Worm (Caenorhabditis elegans) whole organism, young adult: ENCODE results near the gene hpo-10.

ENCODE experiments used
- B0261.1 ChIP-seq: sonication (generic microtip); optimal IDR thresholded peaks from 2 replicates; lab custom pipeline; 2016; ENCODE audit warnings: mild to moderate bottlenecking, missing genetic modification characterization, moderate library complexity, missing compliant biosample characterization
- F10E7.11 ChIP-seq: sonication (generic microtip); optimal IDR thresholded peaks from 2 replicates; lab custom pipeline; 2017; ENCODE audit warnings: mild to moderate bottlenecking, missing genetic modification characterization, moderate library complexity, missing compliant biosample characterization
- F33H1.4 ChIP-seq: fragments of 200-800 bp; sonication (Bioruptor generic); IDR thresholded peaks from 2 replicates; pipeline ENCODE4 v1.3.6; 2022; ENCODE audit warnings: missing genetic modification reagents, missing genetic modification characterization, missing compliant biosample characterization
- F37B4.10 ChIP-seq: fragments of 200-800 bp; sonication (Bioruptor generic); IDR thresholded peaks from 2 replicates; pipeline ENCODE4 v1.3.6; 2022; ENCODE audit warnings: missing genetic modification characterization, missing compliant biosample characterization
- F39B2.1 ChIP-seq: fragments of 200-800 bp; sonication (Bioruptor generic); IDR thresholded peaks from 2 replicates; pipeline ENCODE4 v1.3.6; 2022; ENCODE audit warnings: missing genetic modification reagents, missing genetic modification characterization, missing compliant biosample characterization
- F52B5.7 ChIP-seq: sonication (generic microtip); optimal IDR thresholded peaks from 2 replicates; lab custom pipeline; 2016; ENCODE audit warnings: mild to moderate bottlenecking, missing genetic modification characterization, missing compliant biosample characterization
- F57C9.4 ChIP-seq: sonication (generic microtip); optimal IDR thresholded peaks from 2 replicates; lab custom pipeline; 2017; ENCODE audit warnings: mild to moderate bottlenecking, missing genetic modification characterization, missing compliant biosample characterization
- K12H6.12 ChIP-seq: fragments of 200-800 bp; sonication (Bioruptor generic); optimal IDR thresholded peaks from 2 replicates; lab custom pipeline; 2018; ENCODE audit warnings: mild to moderate bottlenecking, missing genetic modification characterization, missing compliant biosample characterization
- Y53G8AR.9 ChIP-seq: fragments of 200-800 bp; sonication (Bioruptor generic); conservative IDR thresholded peaks from 2 replicates; pipeline ENCODE4 v1.3.6; 2022; ENCODE audit warnings: missing genetic modification reagents, missing genetic modification characterization, missing compliant biosample characterization
- Y67H2A.10 ChIP-seq: fragments of 200-800 bp; sonication (Bioruptor generic); conservative IDR thresholded peaks from 2 replicates; pipeline ENCODE4 v1.3.6; 2022; ENCODE audit warnings: missing genetic modification reagents, missing genetic modification characterization, missing compliant biosample characterization
- Y95B8A.8 ChIP-seq: fragments of 200-800 bp; sonication (Bioruptor generic); IDR thresholded peaks from 2 replicates; pipeline ENCODE4 v1.3.6; 2022; ENCODE audit warnings: missing genetic modification reagents, missing genetic modification characterization, missing compliant biosample characterization
- akir-1 ChIP-seq: fragments of 200-800 bp; sonication (Bioruptor generic); optimal IDR thresholded peaks from 2 replicates; lab custom pipeline; 2018; ENCODE audit warnings: mild to moderate bottlenecking, missing genetic modification characterization, moderate library complexity, missing compliant biosample characterization
- ama-1 ChIP-seq, 3 experiments: fragments of 150-350 bp in 1 of 3; sonication (generic microtip) in 2 of 3; optimal IDR thresholded peaks; 2 replicates each; lab custom pipeline; 2014 to 2018; ENCODE audit warnings: missing biosample characterization in 2 of 3, missing genetic modification characterization in 2 of 3, missing genetic modification reagents in 2 of 3
- athp-1 ChIP-seq: sonication (generic microtip); optimal IDR thresholded peaks from 2 replicates; lab custom pipeline; 2017; ENCODE audit warnings: mild to moderate bottlenecking, missing genetic modification characterization, missing compliant biosample characterization
- attf-5 ChIP-seq: fragments of 200-800 bp; sonication (Bioruptor generic); optimal IDR thresholded peaks from 2 replicates; lab custom pipeline; 2018; ENCODE audit warnings: mild to moderate bottlenecking, missing genetic modification characterization, missing compliant biosample characterization
- attf-6 ChIP-seq: fragments of 200-800 bp; sonication (Bioruptor generic); IDR thresholded peaks from 2 replicates; pipeline ENCODE4 v1.3.6; 2022; ENCODE audit warnings: missing genetic modification reagents, missing genetic modification characterization, missing compliant biosample characterization
- cebp-1 ChIP-seq, 2 experiments: fragments of 200-800 bp in 1 of 2; sonication (Bioruptor generic) in 1 of 2; sonication (generic microtip) in 1 of 2; IDR thresholded peaks in 1 of 2; optimal IDR thresholded peaks in 1 of 2; 2 replicates each; pipeline versions ENCODE4 v1.3.6 to Lab custom; 2017 to 2022; ENCODE audit warnings: missing compliant biosample characterization in 2 of 2, missing genetic modification characterization in 2 of 2, mild to moderate bottlenecking in 1 of 2, missing genetic modification reagents in 1 of 2, moderate library complexity in 1 of 2
- cebp-2 ChIP-seq: fragments of 200-800 bp; sonication (Bioruptor generic); IDR thresholded peaks from 2 replicates; pipeline ENCODE4 v1.3.6; 2022; ENCODE audit warnings: missing genetic modification characterization, missing compliant biosample characterization
- ceh-91 ChIP-seq: fragments of 200-800 bp; sonication (Bioruptor generic); IDR thresholded peaks from 2 replicates; pipeline ENCODE4 v1.3.6; 2022; ENCODE audit warnings: missing genetic modification reagents, missing genetic modification characterization, missing compliant biosample characterization
- dox-1 ChIP-seq: fragments of 200-800 bp; sonication (Bioruptor generic); IDR thresholded peaks from 2 replicates; pipeline ENCODE4 v1.3.6; 2022; ENCODE audit warnings: missing genetic modification reagents, missing genetic modification characterization, missing compliant biosample characterization
- dpl-1 ChIP-seq: fragments of 150-350 bp; optimal IDR thresholded peaks from 2 replicates; lab custom pipeline; 2014; ENCODE audit warnings: missing biosample characterization, missing genetic modification reagents, missing genetic modification characterization
- egl-44 ChIP-seq: fragments of 200-800 bp; sonication (Bioruptor generic); IDR thresholded peaks from 2 replicates; pipeline ENCODE4 v1.3.6; 2022; ENCODE audit warnings: missing genetic modification reagents, missing genetic modification characterization, missing compliant biosample characterization
- gei-17 ChIP-seq: fragments of 200-800 bp; sonication (Bioruptor generic); optimal IDR thresholded peaks from 2 replicates; lab custom pipeline; 2018; ENCODE audit warnings: mild to moderate bottlenecking, missing genetic modification characterization, missing compliant biosample characterization
- hmg-1.2 ChIP-seq: fragments of 200-800 bp; sonication (Bioruptor generic); IDR thresholded peaks from 2 replicates; pipeline ENCODE4 v1.3.6; 2022; ENCODE audit warnings: missing genetic modification reagents, missing genetic modification characterization, missing compliant biosample characterization
- hmg-20 ChIP-seq: fragments of 200-800 bp; sonication (Bioruptor generic); IDR thresholded peaks from 2 replicates; pipeline ENCODE4 v1.3.6; 2022; ENCODE audit warnings: missing genetic modification reagents, missing genetic modification characterization, missing compliant biosample characterization
- lag-1 ChIP-seq: fragments of 200-800 bp; sonication (Bioruptor generic); IDR thresholded peaks from 2 replicates; pipeline ENCODE4 v1.3.6; 2022; ENCODE audit warnings: missing genetic modification reagents, missing genetic modification characterization, missing compliant biosample characterization
- let-607 ChIP-seq, 2 experiments: fragments of 200-800 bp in 1 of 2; sonication (Bioruptor generic) in 1 of 2; sonication (generic microtip) in 1 of 2; optimal IDR thresholded peaks; 2 replicates each; lab custom pipeline; 2016 to 2018; ENCODE audit warnings: mild to moderate bottlenecking in 2 of 2, missing compliant biosample characterization in 2 of 2, missing genetic modification characterization in 2 of 2, moderate library complexity in 2 of 2, missing genotype in 1 of 2
- lin-54 ChIP-seq: fragments of 200-800 bp; sonication (Bioruptor generic); optimal IDR thresholded peaks from 2 replicates; lab custom pipeline; 2018; ENCODE audit warnings: mild to moderate bottlenecking, missing genetic modification characterization, missing compliant biosample characterization
- lsl-1 ChIP-seq: fragments of 200-800 bp; sonication (Bioruptor generic); optimal IDR thresholded peaks from 2 replicates; lab custom pipeline; 2018; ENCODE audit warnings: mild to moderate bottlenecking, missing genetic modification characterization, moderate library complexity, missing compliant biosample characterization
- madf-6 ChIP-seq: fragments of 200-800 bp; sonication (Bioruptor generic); IDR thresholded peaks from 2 replicates; pipeline ENCODE4 v1.3.6; 2022; ENCODE audit warnings: missing genetic modification reagents, missing genetic modification characterization, missing compliant biosample characterization
- mxl-1 ChIP-seq: sonication (generic microtip); optimal IDR thresholded peaks from 2 replicates; lab custom pipeline; 2016; ENCODE audit warnings: missing genetic modification characterization, missing compliant biosample characterization
- nfyb-1 ChIP-seq: fragments of 200-800 bp; sonication (Bioruptor generic); IDR thresholded peaks from 2 replicates; pipeline ENCODE4 v1.3.6; 2022; ENCODE audit warnings: missing genetic modification reagents, missing genetic modification characterization, missing compliant biosample characterization
- nhr-27 ChIP-seq: fragments of 200-800 bp; sonication (Bioruptor generic); optimal IDR thresholded peaks from 2 replicates; lab custom pipeline; 2018; ENCODE audit warnings: mild to moderate bottlenecking, missing genetic modification characterization, moderate library complexity, missing compliant biosample characterization
- nhr-80 ChIP-seq: sonication (generic microtip); optimal IDR thresholded peaks from 2 replicates; lab custom pipeline; 2016; ENCODE audit warnings: missing genetic modification characterization, missing compliant biosample characterization
- pbrm-1 ChIP-seq: fragments of 200-800 bp; sonication (Bioruptor generic); IDR thresholded peaks from 2 replicates; pipeline ENCODE4 v1.3.6; 2022; ENCODE audit warnings: missing genetic modification reagents, missing genetic modification characterization, missing compliant biosample characterization
- rcor-1 ChIP-seq: fragments of 200-800 bp; sonication (Bioruptor generic); IDR thresholded peaks from 2 replicates; pipeline ENCODE4 v1.3.6; 2022; ENCODE audit warnings: missing genetic modification reagents, missing genetic modification characterization, missing compliant biosample characterization
- rec-8 ChIP-seq, 2 experiments: sonication (generic microtip); optimal IDR thresholded peaks; 2 replicates each; lab custom pipeline; 2016; ENCODE audit warnings: mild to moderate bottlenecking in 2 of 2, missing genetic modification characterization in 2 of 2, missing genetic modification reagents in 2 of 2, missing genotype in 2 of 2, missing biosample characterization in 1 of 2, missing compliant biosample characterization in 1 of 2, moderate library complexity in 1 of 2
- sdz-38 ChIP-seq: sonication (generic microtip); optimal IDR thresholded peaks from 2 replicates; lab custom pipeline; 2016; ENCODE audit warnings: missing genotype, missing genetic modification characterization, missing compliant biosample characterization
- snpc-1.1 ChIP-seq: sonication (generic microtip); optimal IDR thresholded peaks from 2 replicates; lab custom pipeline; 2017; ENCODE audit warnings: missing genetic modification characterization, mild to moderate bottlenecking, missing compliant biosample characterization, antibody characterized with exemption, moderate library complexity, missing genotype, missing genetic modification reagents; ENCODE audit not compliant: insufficient read depth
- snpc-1.3 ChIP-seq: sonication (generic microtip); optimal IDR thresholded peaks from 2 replicates; lab custom pipeline; 2017; ENCODE audit warnings: missing genetic modification characterization, mild to moderate bottlenecking, missing compliant biosample characterization, antibody characterized with exemption, moderate library complexity, missing genotype, missing genetic modification reagents; ENCODE audit not compliant: insufficient read depth
- somi-1 ChIP-seq: fragments of 200-800 bp; sonication (Bioruptor generic); optimal IDR thresholded peaks from 2 replicates; lab custom pipeline; 2018; ENCODE audit warnings: mild to moderate bottlenecking, missing genetic modification characterization, missing compliant biosample characterization
- xnd-1 ChIP-seq: sonication (generic microtip); optimal IDR thresholded peaks from 2 replicates; lab custom pipeline; 2016; ENCODE audit warnings: missing genotype, missing genetic modification reagents, missing genetic modification characterization, missing compliant biosample characterization
- zfh-2 ChIP-seq: fragments of 200-800 bp; sonication (Bioruptor generic); conservative IDR thresholded peaks from 2 replicates; pipeline ENCODE4 v1.3.6; 2022; ENCODE audit warnings: missing genetic modification reagents, missing genetic modification characterization, missing compliant biosample characterization
- zim-3 ChIP-seq: sonication (generic microtip); optimal IDR thresholded peaks from 2 replicates; lab custom pipeline; 2017; ENCODE audit warnings: mild to moderate bottlenecking, missing genetic modification characterization, moderate library complexity, missing compliant biosample characterization

hpo-10 gene

DNA sequence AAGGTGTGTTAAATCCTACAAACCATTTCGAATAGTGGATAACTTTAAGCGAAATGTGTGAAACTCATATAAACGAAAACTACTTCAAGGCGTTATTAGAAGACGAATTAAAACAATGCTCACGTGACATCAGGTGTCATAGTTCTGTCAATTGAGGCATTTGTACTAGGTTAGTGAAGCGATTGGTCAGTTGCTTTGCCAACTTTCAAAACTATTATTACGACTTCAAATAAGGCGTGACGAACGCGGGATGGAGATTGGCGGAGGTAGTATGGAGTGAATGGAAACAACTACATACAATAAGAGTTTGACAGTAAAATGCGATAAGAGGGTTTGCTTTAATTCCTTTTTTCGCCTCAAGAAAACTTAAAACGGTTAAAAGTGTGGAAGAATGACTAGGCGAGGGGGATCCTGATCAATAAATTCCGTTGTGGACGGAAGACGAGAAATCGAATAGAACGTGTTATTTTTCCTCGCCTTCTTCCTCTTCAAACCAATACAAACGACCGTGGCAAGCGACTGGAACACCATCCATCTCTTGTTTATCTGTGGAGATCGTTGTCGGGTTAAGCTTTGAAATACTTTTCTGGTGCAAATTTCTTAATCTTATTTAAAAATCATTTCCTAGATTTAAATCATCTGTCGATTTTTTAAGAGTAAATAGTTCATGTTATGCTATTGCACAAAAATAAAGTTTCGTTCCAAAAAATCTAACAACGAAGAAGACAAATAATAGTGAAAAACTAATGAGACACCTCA, 38.3 kb upstream of the hpo-10 start:
- peak; percentile 13; the same call in 1 of the 2 replicates for TF ChIP-seq Y95B8A.8 (GFP tag; lab: Robert Waterston, UW)
- no peak for TF ChIP-seq madf-6 (GFP tag; lab: Robert Waterston, UW)
- peak; percentile 21 for TF ChIP-seq nhr-80 (tag; lab: Kevin White, UChicago)
- TF ChIP-seq let-607 (tag; optimal IDR thresholded peaks at IDR 0.05; lab: Kevin White, UChicago) = no peak

DNA sequence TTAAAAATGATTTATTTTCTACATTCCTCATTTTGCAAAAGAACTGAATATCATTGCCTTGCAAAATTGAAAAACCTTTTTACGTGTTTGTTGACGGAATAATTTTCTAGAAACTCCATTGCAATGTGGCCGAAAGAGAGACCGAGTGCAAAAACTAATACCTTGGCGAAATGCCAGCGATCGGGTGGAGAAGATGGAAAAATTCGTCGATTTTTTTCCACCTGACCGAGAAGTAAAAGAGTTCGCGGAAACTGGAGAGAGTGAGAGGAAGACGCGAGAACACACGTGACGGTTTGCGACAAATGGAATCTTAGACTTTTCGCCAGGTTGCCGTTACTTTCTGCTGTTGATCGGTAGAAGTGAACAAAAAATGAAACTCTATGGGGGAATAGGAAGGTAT, 37.6 kb upstream of the hpo-10 start:
- no peak for TF ChIP-seq F52B5.7 (tag; lab: Kevin White, UChicago)
- no peak for TF ChIP-seq xnd-1
- TF ChIP-seq akir-1 = no peak
- TF ChIP-seq zfh-2 = peak; percentile 59; the same call in 1 of the 2 replicates
- no peak for TF ChIP-seq cebp-2
- no peak for TF ChIP-seq lin-54 (GFP tag; lab: Kevin White, UChicago)
- TF ChIP-seq let-607 (tag; optimal IDR thresholded peaks at IDR 0.05; lab: Kevin White, UChicago) = no peak
- TF ChIP-seq lsl-1 (GFP tag; lab: Kevin White, UChicago) = no peak
- peak; percentile 36; the same call in 1 of the 2 replicates for TF ChIP-seq dox-1 (GFP tag; lab: Robert Waterston, UW)
- no peak for TF ChIP-seq lag-1 (GFP tag; lab: Robert Waterston, UW)
- no peak for TF ChIP-seq nhr-27 (tag; lab: Kevin White, UChicago)
- TF ChIP-seq pbrm-1 (GFP tag; lab: Robert Waterston, UW) = no peak
- TF ChIP-seq F10E7.11 = no peak
- TF ChIP-seq snpc-1.3 (tag; lab: Kevin White, UChicago) = no peak
- TF ChIP-seq mxl-1 (tag; lab: Kevin White, UChicago) = no peak
- TF ChIP-seq hmg-20 = no peak
- TF ChIP-seq F39B2.1 (GFP tag; lab: Robert Waterston, UW) = no peak
- TF ChIP-seq F33H1.4 = no peak
- peak; percentile 21; the same call in 1 of the 2 replicates for TF ChIP-seq nfyb-1 (GFP tag; lab: Robert Waterston, UW)
- no peak for TF ChIP-seq rcor-1 (GFP tag; lab: Robert Waterston, UW)
- TF ChIP-seq F57C9.4 (tag; lab: Kevin White, UChicago) = no peak
- TF ChIP-seq attf-5 (GFP tag; lab: Kevin White, UChicago) = no peak
- TF ChIP-seq somi-1 (GFP tag; lab: Kevin White, UChicago) = peak; percentile 13
- TF ChIP-seq B0261.1 (tag; lab: Kevin White, UChicago) = no peak
- no peak for TF ChIP-seq Y53G8AR.9 (GFP tag; lab: Robert Waterston, UW)
- TF ChIP-seq rec-8 (tag; optimal IDR thresholded peaks at IDR 0.05; lab: Kevin White, UChicago) = no peak
- no peak for TF ChIP-seq cebp-1 (GFP tag; IDR thresholded peaks at IDR 0.05; lab: Robert Waterston, UW)
- peak; percentile 57 for TF ChIP-seq cebp-1 (tag; optimal IDR thresholded peaks at IDR 0.05; lab: Kevin White, UChicago)
- TF ChIP-seq Y67H2A.10 (GFP tag; lab: Robert Waterston, UW) = no peak
- no peak for TF ChIP-seq F37B4.10 (GFP tag; lab: Robert Waterston, UW)
- no peak for TF ChIP-seq attf-6
- TF ChIP-seq sdz-38 (tag; lab: Kevin White, UChicago) = no peak
- TF ChIP-seq athp-1 (tag; lab: Kevin White, UChicago) = no peak
- TF ChIP-seq dpl-1 = no peak
- no peak for TF ChIP-seq snpc-1.1
- TF ChIP-seq egl-44 (GFP tag; lab: Robert Waterston, UW) = no peak
- TF ChIP-seq ama-1 (optimal IDR thresholded peaks at IDR 0.05; lab: Kevin White, UChicago) = no peak
- no peak for TF ChIP-seq ama-1 (GFP tag; optimal IDR thresholded peaks at IDR 0.05; lab: Kevin White, UChicago)
- TF ChIP-seq K12H6.12 (tag; lab: Kevin White, UChicago) = no peak
- TF ChIP-seq hmg-1.2 = peak; percentile 19; the same call in 1 of the 2 replicates
- no peak for TF ChIP-seq gei-17 (GFP tag; lab: Kevin White, UChicago)
- no peak for TF ChIP-seq ceh-91 (GFP tag; lab: Robert Waterston, UW)
- TF ChIP-seq zim-3 = no peak
